Worm (Caenorhabditis elegans): ENCODE measurements around the gene mtpn-1.

DNA sequence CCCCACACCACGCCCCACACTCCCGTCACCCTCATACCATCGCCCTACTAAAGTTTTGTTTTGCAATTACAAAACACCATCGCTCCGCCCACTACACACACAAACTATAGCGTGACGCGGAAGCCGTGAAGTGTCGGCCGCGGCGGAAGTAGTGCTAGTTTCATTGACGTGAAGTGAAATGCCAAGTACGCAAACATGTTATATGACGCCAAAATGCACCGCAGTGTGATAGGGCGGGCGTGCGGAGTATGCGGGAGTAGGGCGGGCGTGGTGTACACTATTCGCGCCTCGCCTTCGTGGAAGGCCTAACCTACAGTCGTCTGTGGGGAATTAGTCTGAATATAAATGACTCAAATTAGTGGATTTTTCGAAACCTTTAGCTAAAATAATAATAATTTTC lies 44.4 kb upstream of the mtpn-1 start:
- TF ChIP-seq him-1 (tag; optimal IDR thresholded peaks at IDR 0.05) = no peak
- TF ChIP-seq W03F9.2 (tag; optimal IDR thresholded peaks at IDR 0.05) = no peak
